Worm (Caenorhabditis elegans) whole organism, L4 larva: ENCODE measurements around the gene R148.8.
A peak's percentile ranks its signal among the peaks of the same experiment; 100 is the strongest.

Experiments
- F10B5.3 ChIP-seq: sonication (generic microtip); optimal IDR thresholded peaks from 2 replicates; lab custom pipeline; 2016; ENCODE audit warnings: mild to moderate bottlenecking, missing genetic modification characterization, missing compliant biosample characterization
- F26F4.8 ChIP-seq: fragments of 200-800 bp; sonication (Bioruptor generic); conservative IDR thresholded peaks from 2 replicates; pipeline ENCODE4 v1.3.6; 2022; ENCODE audit warnings: missing genetic modification characterization, missing compliant biosample characterization
- F49E8.2 ChIP-seq: sonication (generic microtip); optimal IDR thresholded peaks from 2 replicates; lab custom pipeline; 2016; ENCODE audit warnings: missing compliant biosample characterization, mild to moderate bottlenecking, missing genetic modification characterization, borderline replicate concordance
- Y75B8A.6 ChIP-seq: fragments of 200-800 bp; sonication (Bioruptor generic); IDR thresholded peaks from 2 replicates; pipeline ENCODE4 v1.3.6; 2022; ENCODE audit warnings: missing genetic modification reagents, missing genetic modification characterization, missing compliant biosample characterization
- ZK337.2 ChIP-seq: fragments of 200-800 bp; sonication (Bioruptor generic); IDR thresholded peaks from 2 replicates; pipeline ENCODE4 v1.3.6; 2022; ENCODE audit warnings: missing genetic modification reagents, missing genetic modification characterization, missing compliant biosample characterization
- ZK546.5 ChIP-seq, 2 experiments: sonication (generic microtip); optimal IDR thresholded peaks; 2 replicates each; lab custom pipeline; 2017; ENCODE audit warnings: missing biosample characterization in 2 of 2, missing genetic modification characterization in 2 of 2
- aha-1 ChIP-seq: fragments of 150-350 bp; peaks from one replicate; lab custom pipeline; 2014; ENCODE audit warnings: missing biosample characterization, missing genetic modification characterization
- ceh-32 ChIP-seq: sonication (generic microtip); optimal IDR thresholded peaks from 2 replicates; lab custom pipeline; 2016; ENCODE audit warnings: mild to moderate bottlenecking, missing genetic modification characterization, missing compliant biosample characterization; ENCODE audit not compliant: poor library complexity
- cey-2 ChIP-seq: sonication (generic microtip); optimal IDR thresholded peaks from 3 replicates; lab custom pipeline; 2017; ENCODE audit warnings: missing genetic modification characterization, mild to moderate bottlenecking, missing compliant biosample characterization, antibody characterized with exemption, borderline replicate concordance; ENCODE audit not compliant: insufficient read depth
- ctbp-1 ChIP-seq: fragments of 200-800 bp; sonication (Bioruptor generic); IDR thresholded peaks from 2 replicates; pipeline ENCODE4 v1.3.6; 2022; ENCODE audit warnings: missing genetic modification reagents, missing genetic modification characterization, missing compliant biosample characterization
- daf-12 ChIP-seq: fragments of 150-350 bp; optimal IDR thresholded peaks from 2 replicates; lab custom pipeline; 2014; ENCODE audit warnings: missing biosample characterization, missing genetic modification reagents, missing genetic modification characterization
- dmd-6 ChIP-seq: fragments of 200-800 bp; sonication (Bioruptor generic); IDR thresholded peaks from 2 replicates; pipeline ENCODE4 v1.3.6; 2022; ENCODE audit warnings: missing genetic modification reagents, missing genetic modification characterization, missing compliant biosample characterization
- dmd-8 ChIP-seq: fragments of 200-800 bp; sonication (Bioruptor generic); IDR thresholded peaks from 2 replicates; pipeline ENCODE4 v1.3.6; 2022; ENCODE audit warnings: missing genetic modification characterization, missing compliant biosample characterization
- dpl-1 ChIP-seq: fragments of 150-350 bp; optimal IDR thresholded peaks from 2 replicates; lab custom pipeline; 2014; ENCODE audit warnings: missing biosample characterization, missing genetic modification reagents, missing genetic modification characterization
- dve-1 ChIP-seq: sonication (generic microtip); optimal IDR thresholded peaks from 2 replicates; lab custom pipeline; 2017; ENCODE audit warnings: antibody characterized with exemption, mild to moderate bottlenecking, missing genetic modification characterization, missing compliant biosample characterization; ENCODE audit not compliant: insufficient read depth
- egl-43 ChIP-seq: fragments of 200-800 bp; sonication (Bioruptor generic); IDR thresholded peaks from 2 replicates; pipeline ENCODE4 v1.3.6; 2022; ENCODE audit warnings: missing genetic modification reagents, missing genetic modification characterization, missing compliant biosample characterization
- fos-1 ChIP-seq: fragments of 150-350 bp; optimal IDR thresholded peaks from 2 replicates; lab custom pipeline; 2014; ENCODE audit warnings: missing biosample characterization, missing genetic modification characterization
- gei-8 ChIP-seq: fragments of 200-800 bp; sonication (Bioruptor generic); optimal IDR thresholded peaks from 2 replicates; lab custom pipeline; 2018; ENCODE audit warnings: mild to moderate bottlenecking, missing genetic modification characterization, missing compliant biosample characterization
- hlh-30 ChIP-seq: sonication (generic microtip); optimal IDR thresholded peaks from 2 replicates; lab custom pipeline; 2017; ENCODE audit warnings: antibody characterized with exemption, mild to moderate bottlenecking, missing genetic modification characterization, missing compliant biosample characterization; ENCODE audit not compliant: insufficient read depth
- hmg-1.1 ChIP-seq: fragments of 200-800 bp; sonication (Bioruptor generic); IDR thresholded peaks from 2 replicates; pipeline ENCODE4 v1.3.6; 2022; ENCODE audit warnings: missing genetic modification reagents, missing genetic modification characterization, missing compliant biosample characterization
- lin-13 ChIP-seq: fragments of 150-350 bp; optimal IDR thresholded peaks from 2 replicates; lab custom pipeline; 2014; ENCODE audit warnings: missing biosample characterization, missing genetic modification reagents, missing genetic modification characterization
- lin-29 ChIP-seq: fragments of 200-800 bp; sonication (Bioruptor generic); IDR thresholded peaks from 2 replicates; pipeline ENCODE4 v1.3.6; 2022; ENCODE audit warnings: missing genetic modification reagents, missing genetic modification characterization, missing compliant biosample characterization
- lin-38 ChIP-seq: fragments of 200-800 bp; sonication (Bioruptor generic); IDR thresholded peaks from 2 replicates; pipeline ENCODE4 v1.3.6; 2022; ENCODE audit warnings: missing genetic modification reagents, missing genetic modification characterization, missing compliant biosample characterization
- lir-3 ChIP-seq: sonication (generic microtip); optimal IDR thresholded peaks from 2 replicates; lab custom pipeline; 2016; ENCODE audit warnings: mild to moderate bottlenecking, missing genetic modification characterization, missing compliant biosample characterization
- lsy-2 ChIP-seq, 2 experiments: fragments of 150-350 bp in 1 of 2; sonication (generic microtip) in 1 of 2; optimal IDR thresholded peaks; 2 replicates each; lab custom pipeline; 2014 to 2017; ENCODE audit warnings: missing biosample characterization in 2 of 2, missing genetic modification characterization in 2 of 2
- madf-5 ChIP-seq, 2 experiments: fragments of 200-800 bp; sonication (Bioruptor generic); IDR thresholded peaks; 2 replicates each; pipeline ENCODE4 v1.3.6; 2022; ENCODE audit warnings: missing compliant biosample characterization in 2 of 2, missing genetic modification characterization in 2 of 2
- madf-9 ChIP-seq: fragments of 200-800 bp; sonication (Bioruptor generic); conservative IDR thresholded peaks from 2 replicates; pipeline ENCODE4 v1.3.6; 2022; ENCODE audit warnings: missing genetic modification reagents, missing genetic modification characterization, missing compliant biosample characterization
- mes-2 ChIP-seq: sonication (generic microtip); optimal IDR thresholded peaks from 2 replicates; lab custom pipeline; 2016; ENCODE audit warnings: missing genotype, mild to moderate bottlenecking, missing genetic modification characterization, missing compliant biosample characterization; ENCODE audit not compliant: poor library complexity, severe bottlenecking
- mxl-3 ChIP-seq: fragments of 200-800 bp; sonication (Bioruptor generic); optimal IDR thresholded peaks from 2 replicates; lab custom pipeline; 2018; ENCODE audit warnings: mild to moderate bottlenecking, missing genetic modification characterization, missing compliant biosample characterization
- nhr-102 ChIP-seq: sonication (generic microtip); optimal IDR thresholded peaks from 2 replicates; lab custom pipeline; 2016; ENCODE audit warnings: mild to moderate bottlenecking, missing genetic modification characterization, moderate library complexity, missing compliant biosample characterization
- nhr-42 ChIP-seq: fragments of 200-800 bp; sonication (Bioruptor generic); IDR thresholded peaks from 2 replicates; pipeline ENCODE4 v1.3.6; 2022; ENCODE audit warnings: missing genetic modification characterization, missing compliant biosample characterization
- nhr-76 ChIP-seq: fragments of 150-350 bp; optimal IDR thresholded peaks from 2 replicates; lab custom pipeline; 2014; ENCODE audit warnings: missing biosample characterization, missing genetic modification characterization
- nhr-77 ChIP-seq: fragments of 150-350 bp; optimal IDR thresholded peaks from 2 replicates; lab custom pipeline; 2014; ENCODE audit warnings: missing biosample characterization, missing genetic modification characterization
- php-3 ChIP-seq: fragments of 200-800 bp; sonication (Bioruptor generic); IDR thresholded peaks from 2 replicates; pipeline ENCODE4 v1.3.6; 2022; ENCODE audit warnings: missing genetic modification reagents, missing genetic modification characterization, missing compliant biosample characterization
- pqm-1 ChIP-seq: sonication (generic microtip); optimal IDR thresholded peaks from 2 replicates; lab custom pipeline; 2017; ENCODE audit warnings: missing biosample characterization, missing genetic modification characterization
- set-16 ChIP-seq: fragments of 200-800 bp; sonication (Bioruptor generic); IDR thresholded peaks from 2 replicates; pipeline ENCODE4 v1.3.6; 2022; ENCODE audit warnings: missing genetic modification reagents, missing genetic modification characterization, missing compliant biosample characterization
- spr-3 ChIP-seq: fragments of 200-800 bp; sonication (Bioruptor generic); optimal IDR thresholded peaks from 2 replicates; lab custom pipeline; 2018; ENCODE audit warnings: mild to moderate bottlenecking, missing genetic modification characterization, missing compliant biosample characterization
- tag-97 ChIP-seq: fragments of 200-800 bp; sonication (Bioruptor generic); IDR thresholded peaks from 2 replicates; pipeline ENCODE4 v1.3.6; 2022; ENCODE audit warnings: missing genetic modification characterization, missing compliant biosample characterization
- zfp-3 ChIP-seq: fragments of 200-800 bp; sonication (Bioruptor generic); conservative IDR thresholded peaks from 2 replicates; pipeline ENCODE4 v1.3.6; 2022; ENCODE audit warnings: missing genetic modification reagents, missing genetic modification characterization, missing compliant biosample characterization
- zip-11 ChIP-seq: fragments of 200-800 bp; sonication (Bioruptor generic); IDR thresholded peaks from 2 replicates; pipeline ENCODE4 v1.3.6; 2022; ENCODE audit warnings: missing genetic modification characterization, missing compliant biosample characterization
- zip-2 ChIP-seq: fragments of 150-350 bp; optimal IDR thresholded peaks from 2 replicates; lab custom pipeline; 2014; ENCODE audit warnings: missing biosample characterization, missing genetic modification characterization

R148.8 gene

DNA sequence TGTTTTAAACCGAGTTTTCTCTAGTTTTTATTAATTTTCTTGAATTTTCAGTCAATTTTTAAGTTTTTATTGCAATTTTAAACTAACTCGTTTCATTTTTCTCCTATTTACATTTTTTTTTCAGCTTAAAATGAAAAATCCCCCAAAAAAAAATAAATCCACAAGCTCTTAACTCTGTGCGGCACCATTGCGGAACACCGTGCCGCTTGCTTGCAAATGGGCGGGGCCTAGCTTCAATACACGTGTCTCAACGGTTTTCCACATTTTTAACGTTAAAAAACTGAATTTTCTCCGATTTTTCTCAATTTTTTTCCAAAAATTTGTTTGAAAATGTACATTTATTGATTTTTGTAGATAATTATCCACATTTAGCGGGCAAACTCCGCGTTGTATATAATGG is 16.3 kb upstream of the R148.8 start, which contains the start of gene R148.3 (continued):
- TF ChIP-seq cey-2 (tag; lab: Kevin White, UChicago), result no peak
- TF ChIP-seq madf-9 (GFP tag; lab: Robert Waterston, UW), result no peak
- TF ChIP-seq nhr-42 (GFP tag; lab: Robert Waterston, UW), result no peak
- no peak for TF ChIP-seq F26F4.8 (GFP tag; lab: Robert Waterston, UW)
- no peak for TF ChIP-seq gei-8 (GFP tag; lab: Kevin White, UChicago)
- TF ChIP-seq mxl-3, result peak; percentile 92
- TF ChIP-seq zip-11 (GFP tag; lab: Robert Waterston, UW), result no peak
- no peak for TF ChIP-seq dmd-8 (GFP tag; lab: Robert Waterston, UW)
- peak; percentile 84 for TF ChIP-seq aha-1 (tag; lab: Kevin White, UChicago)
- no peak for TF ChIP-seq dmd-6 (GFP tag; lab: Robert Waterston, UW)
- TF ChIP-seq zip-2 (tag; lab: Kevin White, UChicago), result no peak
- TF ChIP-seq zfp-3 (GFP tag; lab: Robert Waterston, UW), result no peak
- TF ChIP-seq F49E8.2 (tag; lab: Kevin White, UChicago), result no peak
- no peak for TF ChIP-seq php-3 (GFP tag; lab: Robert Waterston, UW)
- TF ChIP-seq ZK546.5 (tag; optimal IDR thresholded peaks at IDR 0.05; lab: Kevin White, UChicago), result no peak
- TF ChIP-seq pqm-1, result no peak
- no peak for TF ChIP-seq ctbp-1 (GFP tag; lab: Robert Waterston, UW)
- TF ChIP-seq dpl-1 (GFP tag; lab: Kevin White, UChicago), result peak; percentile 38
- no peak for TF ChIP-seq spr-3
- TF ChIP-seq ceh-32 (tag; lab: Kevin White, UChicago), result no peak
- TF ChIP-seq dve-1, result peak; percentile 29
- peak; percentile 68 for TF ChIP-seq lin-38

ce11 chrIII:3176775-3177174 is 14.5 kb upstream of the R148.8 start:
- TF ChIP-seq fos-1 (tag; lab: Kevin White, UChicago) (no peak), madf-5 (GFP tag; IDR thresholded peaks at IDR 0.05; lab: Robert Waterston, UW) (no peak), set-16 (GFP tag; lab: Robert Waterston, UW) (peak; percentile 90), madf-9 (GFP tag; lab: Robert Waterston, UW) (no peak), mes-2 (tag; lab: Kevin White, UChicago) (no peak), dmd-6 (GFP tag; lab: Robert Waterston, UW) (no peak), mxl-3 (no peak), dpl-1 (GFP tag; lab: Kevin White, UChicago) (no peak)
- TF ChIP-seq, all 104 proteins: peak for 1

DNA sequence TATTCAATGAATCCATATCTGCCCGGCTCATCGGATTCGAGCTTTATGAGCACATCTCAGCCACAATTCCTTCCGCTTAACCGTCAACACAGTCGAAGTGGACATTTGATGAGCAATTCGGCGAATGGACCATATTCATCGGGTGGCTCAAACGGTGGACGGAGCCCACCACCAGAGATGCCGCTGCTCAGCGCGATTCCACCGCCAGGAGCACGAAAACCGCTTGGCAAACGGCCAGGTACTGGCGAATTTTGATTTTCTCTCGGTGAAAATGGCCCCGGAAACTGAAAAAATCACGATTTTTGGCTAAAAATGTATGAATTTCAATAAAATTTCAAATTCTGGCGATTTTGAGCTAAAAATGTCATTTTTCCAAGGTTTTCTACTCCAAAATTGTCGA is 11.4 kb upstream of the R148.8 start:
- TF ChIP-seq set-16 (GFP tag; lab: Robert Waterston, UW) (peak; percentile 61), lin-29 (no peak), ZK337.2 (no peak), tag-97 (GFP tag; lab: Robert Waterston, UW) (no peak)

DNA sequence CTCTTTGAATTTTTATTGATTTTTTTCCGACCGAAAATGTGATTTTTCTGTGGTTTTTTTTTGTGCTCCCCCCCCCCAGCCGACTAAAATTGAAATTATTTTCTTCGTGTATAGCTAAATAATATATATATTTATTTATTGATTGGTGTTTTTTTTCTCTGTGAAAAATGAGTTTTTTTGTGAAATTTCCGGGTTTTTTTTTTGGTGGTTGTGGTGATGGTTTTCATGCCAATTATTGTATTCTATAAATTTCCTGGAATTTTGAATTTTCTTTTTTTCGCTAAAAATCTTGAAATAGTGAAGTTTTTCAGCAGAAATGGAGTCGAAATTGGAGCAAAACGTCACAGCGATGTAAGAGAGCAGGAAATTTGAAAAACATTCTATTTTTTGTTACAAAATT is 7.9 kb upstream of the R148.8 start, which contains the start of gene lmtr-5:
TSS of gene lmtr-5 (plus strand) at position 301 of the 400 bp plus-strand sequence.
- TF ChIP-seq egl-43 (GFP tag; lab: Robert Waterston, UW), result no peak
- TF ChIP-seq lsy-2 (tag; optimal IDR thresholded peaks at IDR 0.05; lab: Kevin White, UChicago), result no peak
- TF ChIP-seq lin-13 (GFP tag; lab: Kevin White, UChicago), result no peak
- no peak for TF ChIP-seq Y75B8A.6 (GFP tag; lab: Robert Waterston, UW)
- TF ChIP-seq daf-12 (tag; lab: Kevin White, UChicago), result no peak
- TF ChIP-seq F10B5.3, result no peak
- TF ChIP-seq lir-3, result no peak
- TF ChIP-seq nhr-76, result no peak
- no peak for TF ChIP-seq nhr-102
- TF ChIP-seq zip-11 (GFP tag; lab: Robert Waterston, UW), result no peak
- no peak for TF ChIP-seq hmg-1.1
- no peak for TF ChIP-seq nhr-77 (tag; lab: Kevin White, UChicago)
- no peak for TF ChIP-seq gei-8 (GFP tag; lab: Kevin White, UChicago)
- TF ChIP-seq hlh-30 (tag; lab: Kevin White, UChicago), result no peak
